Fruit fly (Drosophila melanogaster): ENCODE measurements around the gene Nek2.
A peak's percentile ranks its signal among the peaks of the same experiment; 100 is the strongest.

Nek2 gene

DNA sequence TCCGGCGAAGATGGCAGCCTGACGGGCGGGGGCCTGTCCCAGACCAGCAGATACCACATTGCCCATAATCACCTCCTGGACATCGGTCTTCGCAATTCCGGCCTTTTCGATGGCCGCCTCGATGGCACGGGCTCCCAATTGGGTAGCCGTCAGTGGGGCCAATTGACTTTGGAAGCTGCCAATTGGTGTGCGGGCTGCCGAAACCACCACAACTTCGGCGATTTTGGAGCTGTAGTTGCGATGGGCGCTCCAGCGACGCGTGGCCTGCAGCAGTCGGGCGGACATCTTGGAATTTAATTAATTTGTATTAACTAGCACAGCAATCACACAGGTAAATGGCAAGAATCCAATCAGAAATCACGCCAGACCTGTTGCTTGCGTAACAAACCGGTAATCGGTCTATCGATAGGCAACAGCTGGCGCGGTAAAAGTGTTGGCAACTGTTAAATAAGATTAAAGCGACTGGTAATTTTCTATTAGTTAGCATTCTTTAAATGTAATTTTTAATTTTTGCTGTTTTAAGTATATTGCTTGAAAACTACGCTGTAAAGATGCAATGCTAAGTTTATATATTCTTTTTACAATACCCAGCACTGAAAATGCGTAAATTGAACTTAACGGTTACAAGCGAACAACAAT lies 2.9 kb downstream of the Nek2 start, which contains the start of gene Acat1 (continued):
- TF ChIP-seq stwl (tag; optimal IDR thresholded peaks at IDR 0.05), result peak; percentile 87
- 0 out of 2 replicates have a peak, but pooled peaks have one; percentile 5 for TF ChIP-seq CG32772 (GFP tag; IDR thresholded peaks at IDR 0.05)
- TF ChIP-seq sima (GFP tag; optimal IDR thresholded peaks at IDR 0.05), result no peak
- no peak for TF ChIP-seq CG13123 (GFP tag; optimal IDR thresholded peaks at IDR 0.05)
- no peak for TF ChIP-seq Ravus (GFP tag; IDR thresholded peaks at IDR 0.05)
- TF ChIP-seq CG34422 (GFP tag; IDR thresholded peaks at IDR 0.05), result peak; percentile 58
- TF ChIP-seq CG31224 (GFP tag; IDR thresholded peaks at IDR 0.05), result 0 out of 2 replicates have a peak, but pooled peaks have one; percentile 30
- peak; percentile 14 for TF ChIP-seq her (GFP tag; optimal IDR thresholded peaks at IDR 0.05)
- TF ChIP-seq exex (tag; optimal IDR thresholded peaks at IDR 0.05), result peak; percentile 12
- TF ChIP-seq Jarid2 (GFP tag; optimal IDR thresholded peaks at IDR 0.05), result peak; percentile 12
- TF ChIP-seq CG13296 (GFP tag; optimal IDR thresholded peaks at IDR 0.05), result no peak
- peak; percentile 44 for TF ChIP-seq Rx (GFP tag; IDR thresholded peaks at IDR 0.05)
- peak; percentile 32; the same call in 1 of the 2 replicates for TF ChIP-seq klu (GFP tag; IDR thresholded peaks at IDR 0.05)
- TF ChIP-seq CG13424 (tag; optimal IDR thresholded peaks at IDR 0.05), result peak; percentile 31
- TF ChIP-seq hbn (GFP tag; IDR thresholded peaks at IDR 0.05; ENCODE audit: partially characterized antibody), result peak; percentile 18; the same call in 1 of the 2 replicates
- TF ChIP-seq Sry-δ (GFP tag; optimal IDR thresholded peaks at IDR 0.05), result peak; percentile 42
- no peak for TF ChIP-seq CrebB (tag; optimal IDR thresholded peaks at IDR 0.05)
- TF ChIP-seq YL-1 (GFP tag; optimal IDR thresholded peaks at IDR 0.05), result peak; percentile 65
- no peak for TF ChIP-seq pan (optimal IDR thresholded peaks at IDR 0.05)
- peak in 1 of 2 experiments; percentile 61 for TF ChIP-seq pan (GFP tag; optimal IDR thresholded peaks at IDR 0.05 in 1 of 2, IDR thresholded peaks at IDR 0.05 in 1 of 2)
- TF ChIP-seq BtbVII (GFP tag; optimal IDR thresholded peaks at IDR 0.05), result no peak
- TF ChIP-seq Meics (GFP tag; optimal IDR thresholded peaks at IDR 0.05), result peak; percentile 52
- TF ChIP-seq HLH54F (GFP tag; optimal IDR thresholded peaks at IDR 0.05), result peak; percentile 48
- no peak for TF ChIP-seq CG6175 (GFP tag; IDR thresholded peaks at IDR 0.05)
- TF ChIP-seq crc (GFP tag; optimal IDR thresholded peaks at IDR 0.05), result peak; percentile 1
- TF ChIP-seq CG3995 (GFP tag; optimal IDR thresholded peaks at IDR 0.05), result peak; percentile 39
- no peak for TF ChIP-seq peb (GFP tag; IDR thresholded peaks at IDR 0.05)
- TF ChIP-seq CG2116 (GFP tag; optimal IDR thresholded peaks at IDR 0.05), result peak; percentile 73
- peak; percentile 43 for TF ChIP-seq CG17829 (tag; optimal IDR thresholded peaks at IDR 0.05)
- TF ChIP-seq CG6654 (GFP tag; optimal IDR thresholded peaks at IDR 0.05), result no peak
- peak; percentile 44 to 64 for TF ChIP-seq dpn (GFP tag; optimal IDR thresholded peaks at IDR 0.05)
- TF ChIP-seq D19A (tag; optimal IDR thresholded peaks at IDR 0.05), result peak; percentile 46
- TF ChIP-seq CG31441 (GFP tag; IDR thresholded peaks at IDR 0.05), result 0 out of 2 replicates have a peak, but pooled peaks have one; percentile 40
- TF ChIP-seq toy (GFP tag; IDR thresholded peaks at IDR 0.05), result no peak
- no peak for TF ChIP-seq vfl (GFP tag; optimal IDR thresholded peaks at IDR 0.05)
- TF ChIP-seq CG5953 (GFP tag; IDR thresholded peaks at IDR 0.05), result 0 out of 2 replicates have a peak, but pooled peaks have one; percentile 40
- no peak for TF ChIP-seq zen2 (GFP tag; IDR thresholded peaks at IDR 0.05; ENCODE audit: partially characterized antibody)
- peak; percentile 66 for TF ChIP-seq CG6689 (GFP tag; IDR thresholded peaks at IDR 0.05)
- peak; percentile 75 for TF ChIP-seq Ets65A (GFP tag)
- TF ChIP-seq CG1603 (tag; optimal IDR thresholded peaks at IDR 0.05), result no peak
- TF ChIP-seq CG3407 (GFP tag; optimal IDR thresholded peaks at IDR 0.05), result peak; percentile 33
- peak; percentile 8 to 38 for TF ChIP-seq chif (GFP tag; optimal IDR thresholded peaks at IDR 0.05)
- TF ChIP-seq NfI (GFP tag; optimal IDR thresholded peaks at IDR 0.05), result peak; percentile 48
- TF ChIP-seq Hand (GFP tag; optimal IDR thresholded peaks at IDR 0.05), result no peak
- peak; percentile 6 for TF ChIP-seq MTF-1 (GFP tag; optimal IDR thresholded peaks at IDR 0.05; ENCODE audit: borderline replicate concordance)
- TF ChIP-seq CG4282 (GFP tag; optimal IDR thresholded peaks at IDR 0.05), result no peak
- peak; percentile 41 for TF ChIP-seq grau (tag; optimal IDR thresholded peaks at IDR 0.05)
- TF ChIP-seq fu2 (GFP tag; optimal IDR thresholded peaks at IDR 0.05), result peak; percentile 25
- TF ChIP-seq fd96Cb (tag; optimal IDR thresholded peaks at IDR 0.05), result peak; percentile 35
- no peak for TF ChIP-seq CG10543 (GFP tag; optimal IDR thresholded peaks at IDR 0.05)

Data from whole organism, embryonic.